Worm (Caenorhabditis elegans): ENCODE data around the gene ketn-1.

ketn-1 gene

ce11 chrV:2740228-2740627, 67.4 kb downstream of the ketn-1 start, which contains the start of gene srg-61:
TSS of gene srg-61 (minus strand) at chrV:2740328.
- no peak for TF ChIP-seq nhr-12 (tag; optimal IDR thresholded peaks at IDR 0.05)

- no peak for TF ChIP-seq nhr-43 (tag; optimal IDR thresholded peaks at IDR 0.05; ENCODE audit: poor library complexity, severe bottlenecking)
- no peak for TF ChIP-seq egl-27 (tag; optimal IDR thresholded peaks at IDR 0.05)
- TF ChIP-seq lin-15B (tag; optimal IDR thresholded peaks at IDR 0.05) = no peak
- no peak for TF ChIP-seq elt-3 (tag; optimal IDR thresholded peaks at IDR 0.05)
- no peak for TF ChIP-seq nhr-237 (tag; optimal IDR thresholded peaks at IDR 0.05)
- no peak for TF ChIP-seq nhr-23 (tag; optimal IDR thresholded peaks at IDR 0.05)
- no peak for TF ChIP-seq pha-4 (tag; optimal IDR thresholded peaks at IDR 0.05)
- no peak for TF ChIP-seq hmg-11 (tag; optimal IDR thresholded peaks at IDR 0.05)
- no peak for TF ChIP-seq ama-1 (optimal IDR thresholded peaks at IDR 0.05)
- TF ChIP-seq ceh-16 (tag; optimal IDR thresholded peaks at IDR 0.05) = no peak
These were observed 68.1 kb downstream of the ketn-1 start for ce11 chrV:2739607-2740006.

- TF ChIP-seq daf-12 (tag; optimal IDR thresholded peaks at IDR 0.05) (no peak), nhr-28 (tag; optimal IDR thresholded peaks at IDR 0.05) (no peak)
These were observed 69.5 kb downstream of the ketn-1 start, which contains the start of gene srg-56 for ce11 chrV:2738174-2738573. TSS of gene srg-56 (minus strand) at chrV:2738274.

ce11 chrV:2734360-2734759, 73.3 kb downstream of the ketn-1 start, which contains the start of gene srg-57:
TSS of gene srg-57 (minus strand) at chrV:2734460.
- TF ChIP-seq nhr-67 (tag; optimal IDR thresholded peaks at IDR 0.05) = no peak
- no peak for TF ChIP-seq nhr-25 (tag; optimal IDR thresholded peaks at IDR 0.05)
- no peak for TF ChIP-seq unc-62 (GFP tag; optimal IDR thresholded peaks at IDR 0.05)
- TF ChIP-seq ceh-82 (tag; optimal IDR thresholded peaks at IDR 0.05) = no peak
- TF ChIP-seq nhr-28 (tag; optimal IDR thresholded peaks at IDR 0.05) = no peak
- TF ChIP-seq aly-2 (tag; optimal IDR thresholded peaks at IDR 0.05) = no peak
- no peak for TF ChIP-seq pha-4 (tag; optimal IDR thresholded peaks at IDR 0.05)
- no peak for TF ChIP-seq unc-39 (tag; optimal IDR thresholded peaks at IDR 0.05)
- no peak for TF ChIP-seq mdl-1 (tag; optimal IDR thresholded peaks at IDR 0.05)
- TF ChIP-seq elt-2 (tag; optimal IDR thresholded peaks at IDR 0.05) = no peak
- TF ChIP-seq elt-1 (tag; optimal IDR thresholded peaks at IDR 0.05) = no peak
